Fruit fly (Drosophila melanogaster): Measurements from ENCODE around the gene CG5274.
A peak's percentile ranks its signal among the peaks of the same experiment; 100 is the strongest.

Gene CG5274

dm6 chr3L:20395257-20395909, 32.1 kb downstream of the CG5274 start (continued):
- TF ChIP-seq BtbVII (GFP tag; optimal IDR thresholded peaks at IDR 0.05) (peak; percentile 65), gt (GFP tag; IDR thresholded peaks at IDR 0.05) (no peak), nerfin-2 (GFP tag; IDR thresholded peaks at IDR 0.05; ENCODE audit: partially characterized antibody) (no peak), gem (tag; optimal IDR thresholded peaks at IDR 0.05) (peak; percentile 71), inv (GFP tag; IDR thresholded peaks at IDR 0.05; ENCODE audit: partially characterized antibody) (no peak), zf30C (GFP tag; optimal IDR thresholded peaks at IDR 0.05) (peak; percentile 9), CG2712 (tag; optimal IDR thresholded peaks at IDR 0.05) (peak; percentile 33), CG30403 (GFP tag; optimal IDR thresholded peaks at IDR 0.05) (peak; percentile 63), trem (tag; optimal IDR thresholded peaks at IDR 0.05) (no peak), wor (GFP tag; IDR thresholded peaks at IDR 0.05) (no peak), CG1832 (GFP tag; optimal IDR thresholded peaks at IDR 0.05) (no peak), CG17359 (tag; optimal IDR thresholded peaks at IDR 0.05) (no peak), CG9727 (GFP tag; optimal IDR thresholded peaks at IDR 0.05) (peak; percentile 57), CG17328 (GFP tag; IDR thresholded peaks at IDR 0.05) (no peak), tap (tag; optimal IDR thresholded peaks at IDR 0.05) (no peak), Side (GFP tag; optimal IDR thresholded peaks at IDR 0.05) (no peak), otp (GFP tag; IDR thresholded peaks at IDR 0.05) (0 out of 3 replicates have a peak, but pooled peaks have one; percentile 26), CG30020 (tag; optimal IDR thresholded peaks at IDR 0.05) (no peak), grau (tag; optimal IDR thresholded peaks at IDR 0.05) (peak; percentile 64), Stat92E (GFP tag; optimal IDR thresholded peaks at IDR 0.05) (no peak), CG4424 (GFP tag; optimal IDR thresholded peaks at IDR 0.05) (no peak), CG4617 (GFP tag; optimal IDR thresholded peaks at IDR 0.05; ENCODE audit: borderline replicate concordance) (no peak), odd (GFP tag; optimal IDR thresholded peaks at IDR 0.05) (no peak), CG9215 (GFP tag; IDR thresholded peaks at IDR 0.05) (peak; percentile 38), kni (GFP tag; optimal IDR thresholded peaks at IDR 0.05) (no peak), CG9817 (tag; optimal IDR thresholded peaks at IDR 0.05) (no peak), Dbx (GFP tag; IDR thresholded peaks at IDR 0.05) (0 out of 3 replicates have a peak, but pooled peaks have one; percentile 46), CG7271 (tag; optimal IDR thresholded peaks at IDR 0.05) (no peak), exex (tag; optimal IDR thresholded peaks at IDR 0.05) (peak; percentile 71), CG7556 (GFP tag; optimal IDR thresholded peaks at IDR 0.05) (peak; percentile 51), Tbp (GFP tag; optimal IDR thresholded peaks at IDR 0.05) (no peak), CG12071 (GFP tag; optimal IDR thresholded peaks at IDR 0.05) (peak; percentile 36), Dip3 (GFP tag; optimal IDR thresholded peaks at IDR 0.05) (peak; percentile 80), CG14710 (tag; optimal IDR thresholded peaks at IDR 0.05) (no peak), CG18011 (GFP tag; optimal IDR thresholded peaks at IDR 0.05) (no peak), lmd (GFP tag; IDR thresholded peaks at IDR 0.05) (no peak; the same call in 1 of the 2 replicates), CG6813 (GFP tag; optimal IDR thresholded peaks at IDR 0.05) (no peak), CG31365 (tag; optimal IDR thresholded peaks at IDR 0.05) (no peak), esg (GFP tag; conservative IDR thresholded peaks at IDR 0.05) (no peak), lbe (GFP tag; optimal IDR thresholded peaks at IDR 0.05) (no peak), vnd (GFP tag; IDR thresholded peaks at IDR 0.05; ENCODE audit: partially characterized antibody) (peak; percentile 28; the same call in 1 of the 3 replicates), CG15479 (GFP tag; optimal IDR thresholded peaks at IDR 0.05) (no peak), CG33213 (GFP tag; optimal IDR thresholded peaks at IDR 0.05) (no peak), hkb (optimal IDR thresholded peaks at IDR 0.05) (no peak), hkb (GFP tag; IDR thresholded peaks at IDR 0.05) (no peak), CG2129 (GFP tag; IDR thresholded peaks at IDR 0.05; ENCODE audit: partially characterized antibody) (no peak), Adf1 (GFP tag; IDR thresholded peaks at IDR 0.05) (peak; percentile 55), zfh1 (GFP tag; IDR thresholded peaks at IDR 0.05) (no peak), CG34422 (GFP tag; IDR thresholded peaks at IDR 0.05) (no peak), Lpt (GFP tag; optimal IDR thresholded peaks at IDR 0.05) (no peak)

Measured in whole organism, embryonic.